Worm (Caenorhabditis elegans): ENCODE data around the gene F58B4.6.

- TF ChIP-seq ama-1 (optimal IDR thresholded peaks at IDR 0.05): no peak
- no peak for TF ChIP-seq skn-1 (tag; optimal IDR thresholded peaks at IDR 0.05)
- no peak for TF ChIP-seq aly-2 (tag; optimal IDR thresholded peaks at IDR 0.05)
- TF ChIP-seq elt-1 (tag; optimal IDR thresholded peaks at IDR 0.05): no peak
- no peak for TF ChIP-seq nhr-12 (tag; optimal IDR thresholded peaks at IDR 0.05)
- TF ChIP-seq nhr-21 (tag; optimal IDR thresholded peaks at IDR 0.05): no peak
- TF ChIP-seq sma-3 (GFP tag; optimal IDR thresholded peaks at IDR 0.05): no peak
- no peak for TF ChIP-seq blmp-1 (tag; optimal IDR thresholded peaks at IDR 0.05; ENCODE audit: insufficient read depth)
- TF ChIP-seq lin-39 (tag; optimal IDR thresholded peaks at IDR 0.05): no peak
- no peak for TF ChIP-seq sma-9 (GFP tag; optimal IDR thresholded peaks at IDR 0.05)
- TF ChIP-seq sma-9 (tag; optimal IDR thresholded peaks at IDR 0.05): no peak
- no peak for TF ChIP-seq nhr-237 (tag; optimal IDR thresholded peaks at IDR 0.05)
Observed at ce11 chrV:10966874-10967273, 42.0 kb downstream of the F58B4.6 start.

Data from whole organism, L2 larva.